Worm (Caenorhabditis elegans) whole organism, L4/young adult: Measurements from ENCODE around the gene oac-41.

Source experiments
- dao-5 ChIP-seq: sonication (generic microtip); optimal IDR thresholded peaks from 2 replicates; lab custom pipeline; 2016; ENCODE audit warnings: missing genotype, missing genetic modification characterization, moderate library complexity, missing compliant biosample characterization
- him-1 ChIP-seq: sonication (generic microtip); optimal IDR thresholded peaks from 2 replicates; lab custom pipeline; 2016; ENCODE audit warnings: missing genotype, missing genetic modification reagents, missing genetic modification characterization, missing compliant biosample characterization

- no peak for TF ChIP-seq dao-5
- no peak for TF ChIP-seq him-1
Measured at ce11 chrV:9053235-9053634, 31.3 kb upstream of the oac-41 start.
